Fruit fly (Drosophila melanogaster): ENCODE results near the gene Cpr66Cb.

DNA sequence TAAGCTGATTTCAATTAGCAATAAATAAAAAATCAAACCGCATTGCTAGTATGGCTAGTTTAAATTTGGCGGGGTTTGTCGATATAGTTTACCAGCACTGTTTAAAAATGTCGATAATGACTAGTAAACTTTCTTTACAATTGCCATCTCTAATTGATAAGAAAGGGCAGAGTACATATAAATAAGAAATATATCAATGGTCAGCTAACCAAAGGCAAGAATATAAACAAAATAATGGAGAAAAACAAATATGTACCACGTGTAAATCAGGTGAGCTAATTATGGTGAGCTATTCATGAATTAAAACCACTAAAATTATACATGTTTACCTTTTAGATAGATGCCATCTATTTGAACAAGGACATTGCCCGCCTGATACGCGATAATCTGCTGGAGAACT, 2.4 kb downstream of the Cpr66Cb start, which contains the start of gene Pex2:
- no peak for TF ChIP-seq CG8478 (optimal IDR thresholded peaks at IDR 0.05)
- TF ChIP-seq CTCF (optimal IDR thresholded peaks at IDR 0.05) = no peak
